Worm (Caenorhabditis elegans) whole organism, young adult: ENCODE measurements around the gene srg-10.

Source experiments
- C06A6.2 ChIP-seq: fragments of 200-800 bp; sonication (Bioruptor generic); conservative IDR thresholded peaks from 2 replicates; pipeline ENCODE4 v1.3.6; 2022; ENCODE audit warnings: missing genetic modification characterization, missing compliant biosample characterization
- D2030.7 ChIP-seq: fragments of 200-800 bp; sonication (Bioruptor generic); IDR thresholded peaks from 2 replicates; pipeline ENCODE4 v1.3.6; 2022; ENCODE audit warnings: missing genetic modification reagents, missing genetic modification characterization, missing compliant biosample characterization
- F22D6.2 ChIP-seq: sonication (generic microtip); optimal IDR thresholded peaks from 2 replicates; lab custom pipeline; 2016; ENCODE audit warnings: mild to moderate bottlenecking, missing genetic modification characterization, missing compliant biosample characterization
- F23B12.7 ChIP-seq: sonication (generic microtip); optimal IDR thresholded peaks from 2 replicates; lab custom pipeline; 2017; ENCODE audit warnings: missing genetic modification characterization, mild to moderate bottlenecking, missing compliant biosample characterization, antibody characterized with exemption, moderate library complexity; ENCODE audit not compliant: insufficient read depth
- F52B5.7 ChIP-seq: sonication (generic microtip); optimal IDR thresholded peaks from 2 replicates; lab custom pipeline; 2016; ENCODE audit warnings: mild to moderate bottlenecking, missing genetic modification characterization, missing compliant biosample characterization
- K12H6.12 ChIP-seq: fragments of 200-800 bp; sonication (Bioruptor generic); optimal IDR thresholded peaks from 2 replicates; lab custom pipeline; 2018; ENCODE audit warnings: mild to moderate bottlenecking, missing genetic modification characterization, missing compliant biosample characterization
- T26A5.8 ChIP-seq: sonication (generic microtip); optimal IDR thresholded peaks from 2 replicates; lab custom pipeline; 2016; ENCODE audit warnings: missing genetic modification characterization, missing compliant biosample characterization
- Y56A3A.18 ChIP-seq: fragments of 200-800 bp; sonication (Bioruptor generic); IDR thresholded peaks from 2 replicates; pipeline ENCODE4 v1.3.6; 2022; ENCODE audit warnings: missing genetic modification reagents, missing genetic modification characterization, missing compliant biosample characterization
- atf-7 ChIP-seq: sonication (generic microtip); optimal IDR thresholded peaks from 2 replicates; lab custom pipeline; 2017; ENCODE audit warnings: mild to moderate bottlenecking, missing genetic modification characterization, missing compliant biosample characterization
- athp-1 ChIP-seq: sonication (generic microtip); optimal IDR thresholded peaks from 2 replicates; lab custom pipeline; 2017; ENCODE audit warnings: mild to moderate bottlenecking, missing genetic modification characterization, missing compliant biosample characterization
- attf-3 ChIP-seq: fragments of 200-800 bp; sonication (Bioruptor generic); conservative IDR thresholded peaks from 2 replicates; pipeline ENCODE4 v1.3.6; 2022; ENCODE audit warnings: missing genetic modification reagents, missing genetic modification characterization, missing compliant biosample characterization
- attf-5 ChIP-seq: fragments of 200-800 bp; sonication (Bioruptor generic); optimal IDR thresholded peaks from 2 replicates; lab custom pipeline; 2018; ENCODE audit warnings: mild to moderate bottlenecking, missing genetic modification characterization, missing compliant biosample characterization
- attf-6 ChIP-seq: fragments of 200-800 bp; sonication (Bioruptor generic); IDR thresholded peaks from 2 replicates; pipeline ENCODE4 v1.3.6; 2022; ENCODE audit warnings: missing genetic modification reagents, missing genetic modification characterization, missing compliant biosample characterization
- ccch-3 ChIP-seq: fragments of 200-800 bp; sonication (Bioruptor generic); optimal IDR thresholded peaks from 2 replicates; lab custom pipeline; 2018; ENCODE audit warnings: mild to moderate bottlenecking, missing genetic modification characterization, missing compliant biosample characterization
- cebp-1 ChIP-seq, 2 experiments: fragments of 200-800 bp in 1 of 2; sonication (Bioruptor generic) in 1 of 2; sonication (generic microtip) in 1 of 2; IDR thresholded peaks in 1 of 2; optimal IDR thresholded peaks in 1 of 2; 2 replicates each; pipeline versions ENCODE4 v1.3.6 to Lab custom; 2017 to 2022; ENCODE audit warnings: missing compliant biosample characterization in 2 of 2, missing genetic modification characterization in 2 of 2, mild to moderate bottlenecking in 1 of 2, missing genetic modification reagents in 1 of 2, moderate library complexity in 1 of 2
- ceh-27 ChIP-seq: fragments of 200-800 bp; sonication (Bioruptor generic); optimal IDR thresholded peaks from 2 replicates; lab custom pipeline; 2018; ENCODE audit warnings: mild to moderate bottlenecking, missing genetic modification characterization, moderate library complexity, missing compliant biosample characterization
- egl-44 ChIP-seq: fragments of 200-800 bp; sonication (Bioruptor generic); IDR thresholded peaks from 2 replicates; pipeline ENCODE4 v1.3.6; 2022; ENCODE audit warnings: missing genetic modification reagents, missing genetic modification characterization, missing compliant biosample characterization
- ekl-4 ChIP-seq: fragments of 200-800 bp; sonication (Bioruptor generic); IDR thresholded peaks from 2 replicates; pipeline ENCODE4 v1.3.6; 2022; ENCODE audit warnings: missing genetic modification reagents, missing genetic modification characterization, missing compliant biosample characterization
- him-1 ChIP-seq: sonication (generic microtip); optimal IDR thresholded peaks from 2 replicates; lab custom pipeline; 2016; ENCODE audit warnings: missing genotype, missing genetic modification reagents, missing genetic modification characterization, missing compliant biosample characterization
- hlh-26 ChIP-seq: fragments of 200-800 bp; sonication (Bioruptor generic); conservative IDR thresholded peaks from 2 replicates; pipeline ENCODE4 v1.3.6; 2022; ENCODE audit warnings: missing genetic modification reagents, missing genetic modification characterization, missing compliant biosample characterization
- hmg-1.2 ChIP-seq: fragments of 200-800 bp; sonication (Bioruptor generic); IDR thresholded peaks from 2 replicates; pipeline ENCODE4 v1.3.6; 2022; ENCODE audit warnings: missing genetic modification reagents, missing genetic modification characterization, missing compliant biosample characterization
- hrde-1 ChIP-seq: sonication (generic microtip); optimal IDR thresholded peaks from 2 replicates; lab custom pipeline; 2016; ENCODE audit warnings: missing genetic modification characterization, mild to moderate bottlenecking, missing compliant biosample characterization, moderate library complexity, missing genotype, missing genetic modification reagents, borderline replicate concordance
- let-607 ChIP-seq, 2 experiments: fragments of 200-800 bp in 1 of 2; sonication (Bioruptor generic) in 1 of 2; sonication (generic microtip) in 1 of 2; optimal IDR thresholded peaks; 2 replicates each; lab custom pipeline; 2016 to 2018; ENCODE audit warnings: mild to moderate bottlenecking in 2 of 2, missing compliant biosample characterization in 2 of 2, missing genetic modification characterization in 2 of 2, moderate library complexity in 2 of 2, missing genotype in 1 of 2
- lin-35 ChIP-seq, 3 experiments: fragments of 150-350 bp in 2 of 3; sonication (generic microtip) in 1 of 3; optimal IDR thresholded peaks; 2 replicates each; lab custom pipeline; 2014 to 2018; ENCODE audit warnings: missing biosample characterization in 3 of 3, missing genetic modification characterization in 3 of 3, missing genetic modification reagents in 3 of 3
- lin-40 ChIP-seq: sonication (generic microtip); optimal IDR thresholded peaks from 2 replicates; lab custom pipeline; 2016; ENCODE audit warnings: missing genetic modification characterization, mild to moderate bottlenecking, missing compliant biosample characterization, missing genotype, missing genetic modification reagents
- lir-1 ChIP-seq: fragments of 200-800 bp; sonication (Bioruptor generic); conservative IDR thresholded peaks from 2 replicates; pipeline ENCODE4 v1.3.6; 2022; ENCODE audit warnings: missing genetic modification reagents, missing genetic modification characterization, missing compliant biosample characterization
- mcd-1 ChIP-seq: fragments of 200-800 bp; sonication (Bioruptor generic); IDR thresholded peaks from 2 replicates; pipeline ENCODE4 v1.3.6; 2022; ENCODE audit warnings: missing genetic modification reagents, missing genetic modification characterization, missing compliant biosample characterization
- rec-8 ChIP-seq, 2 experiments: sonication (generic microtip); optimal IDR thresholded peaks; 2 replicates each; lab custom pipeline; 2016; ENCODE audit warnings: mild to moderate bottlenecking in 2 of 2, missing genetic modification characterization in 2 of 2, missing genetic modification reagents in 2 of 2, missing genotype in 2 of 2, missing biosample characterization in 1 of 2, missing compliant biosample characterization in 1 of 2, moderate library complexity in 1 of 2
- sdz-38 ChIP-seq: sonication (generic microtip); optimal IDR thresholded peaks from 2 replicates; lab custom pipeline; 2016; ENCODE audit warnings: missing genotype, missing genetic modification characterization, missing compliant biosample characterization
- sptf-2 ChIP-seq: fragments of 200-800 bp; sonication (Bioruptor generic); optimal IDR thresholded peaks from 2 replicates; lab custom pipeline; 2018; ENCODE audit warnings: mild to moderate bottlenecking, missing genetic modification characterization, missing compliant biosample characterization
- xnd-1 ChIP-seq: sonication (generic microtip); optimal IDR thresholded peaks from 2 replicates; lab custom pipeline; 2016; ENCODE audit warnings: missing genotype, missing genetic modification reagents, missing genetic modification characterization, missing compliant biosample characterization
- ztf-28 ChIP-seq: fragments of 200-800 bp; sonication (Bioruptor generic); IDR thresholded peaks from 2 replicates; pipeline ENCODE4 v1.3.6; 2022; ENCODE audit warnings: missing genetic modification reagents, missing genetic modification characterization, missing compliant biosample characterization

srg-10 gene

ce11 chrIII:4656415-4656814 is 21.2 kb upstream of the srg-10 start:
- peak; percentile 57 for TF ChIP-seq K12H6.12 (tag; lab: Kevin White, UChicago)
- no peak for TF ChIP-seq lir-1 (GFP tag; lab: Robert Waterston, UW)
- TF ChIP-seq lin-40 = peak; percentile 13
- TF ChIP-seq ceh-27 (GFP tag; lab: Kevin White, UChicago) = peak; percentile 41
- TF ChIP-seq hlh-26 (GFP tag; lab: Robert Waterston, UW) = no peak
- no peak for TF ChIP-seq xnd-1
- TF ChIP-seq lin-35 (GFP tag; optimal IDR thresholded peaks at IDR 0.05; lab: Kevin White, UChicago) = peak in 1 of 3 experiments; percentile 51
- TF ChIP-seq cebp-1 (GFP tag; IDR thresholded peaks at IDR 0.05; lab: Robert Waterston, UW) = no peak
- TF ChIP-seq cebp-1 (tag; optimal IDR thresholded peaks at IDR 0.05; lab: Kevin White, UChicago) = peak; percentile 39
- TF ChIP-seq ekl-4 (GFP tag; lab: Robert Waterston, UW) = 0 out of 2 replicates have a peak, but pooled peaks have one; percentile 25
- TF ChIP-seq mcd-1 (GFP tag; lab: Robert Waterston, UW) = peak; percentile 16; the same call in 1 of the 2 replicates

ce11 chrIII:4657386-4657785 is 20.2 kb upstream of the srg-10 start:
- no peak for TF ChIP-seq egl-44 (GFP tag; lab: Robert Waterston, UW)
- no peak for TF ChIP-seq F23B12.7
- no peak for TF ChIP-seq T26A5.8 (tag; lab: Kevin White, UChicago)
- no peak for TF ChIP-seq ztf-28 (GFP tag; lab: Robert Waterston, UW)
- no peak for TF ChIP-seq Y56A3A.18 (GFP tag; lab: Robert Waterston, UW)
- no peak for TF ChIP-seq sptf-2 (GFP tag; lab: Kevin White, UChicago)
- TF ChIP-seq him-1 (tag; lab: Kevin White, UChicago) = no peak
- TF ChIP-seq lin-35 (GFP tag; optimal IDR thresholded peaks at IDR 0.05; lab: Kevin White, UChicago) = no peak
- no peak for TF ChIP-seq ccch-3 (GFP tag; lab: Kevin White, UChicago)
- no peak for TF ChIP-seq sdz-38 (tag; lab: Kevin White, UChicago)
- TF ChIP-seq F52B5.7 (tag; lab: Kevin White, UChicago) = no peak
- TF ChIP-seq athp-1 (tag; lab: Kevin White, UChicago) = no peak
- TF ChIP-seq attf-3 (GFP tag; lab: Robert Waterston, UW) = no peak
- no peak for TF ChIP-seq D2030.7
- TF ChIP-seq rec-8 (tag; optimal IDR thresholded peaks at IDR 0.05; lab: Kevin White, UChicago) = no peak
- TF ChIP-seq F22D6.2 (tag; lab: Kevin White, UChicago) = no peak
- no peak for TF ChIP-seq attf-6
- TF ChIP-seq attf-5 = no peak
- no peak for TF ChIP-seq hrde-1 (tag; lab: Kevin White, UChicago)
- no peak for TF ChIP-seq let-607 (tag; optimal IDR thresholded peaks at IDR 0.05; lab: Kevin White, UChicago)

ce11 chrIII:4658384-4658844 is 19.2 kb upstream of the srg-10 start, which contains the start of gene cdka-1:
Gene cdka-1 (plus strand): TSS chrIII:4658794.
- TF ChIP-seq atf-7 (tag; lab: Kevin White, UChicago) = peak; percentile 47
- no peak for TF ChIP-seq cebp-1 (GFP tag; IDR thresholded peaks at IDR 0.05; lab: Robert Waterston, UW)
- TF ChIP-seq cebp-1 (tag; optimal IDR thresholded peaks at IDR 0.05; lab: Kevin White, UChicago) = peak; percentile 86
- TF ChIP-seq C06A6.2 (GFP tag; lab: Robert Waterston, UW) = no peak
- no peak for TF ChIP-seq hmg-1.2 (GFP tag; lab: Robert Waterston, UW)
- TF ChIP-seq K12H6.12 (tag; lab: Kevin White, UChicago) = peak; percentile 60
- peak in 1 of 3 experiments; percentile 45 for TF ChIP-seq lin-35 (GFP tag; optimal IDR thresholded peaks at IDR 0.05; lab: Kevin White, UChicago)
